Fruit fly (Drosophila melanogaster) whole organism, prepupa: ENCODE results near the gene hry.

ENCODE experiments used
- Blimp-1 ChIP-seq: fragments of 200-800 bp; sonication (Bioruptor generic); optimal IDR thresholded peaks from 3 replicates; lab custom pipeline; 2017; ENCODE audit warnings: missing biosample characterization, missing genetic modification characterization, mild to moderate bottlenecking, moderate library complexity, missing genetic modification reagents
- CG10631 ChIP-seq: fragments of 200-800 bp; sonication (Bioruptor generic); optimal IDR thresholded peaks from 2 replicates; lab custom pipeline; 2016; ENCODE audit warnings: missing biosample characterization, missing genetic modification characterization
- CG11294 ChIP-seq: fragments of 200-800 bp; sonication (Bioruptor generic); IDR thresholded peaks from 2 replicates; pipeline ENCODE4 v1.3.6; 2022; ENCODE audit warnings: missing biosample characterization, missing genetic modification characterization
- CG1621 ChIP-seq: fragments of 200-800 bp; sonication (Bioruptor generic); optimal IDR thresholded peaks from 3 replicates; lab custom pipeline; 2018; ENCODE audit warnings: missing biosample characterization, mild to moderate bottlenecking, missing genetic modification characterization
- CG16779 ChIP-seq: fragments of 200-800 bp; sonication (Bioruptor generic); optimal IDR thresholded peaks from 3 replicates; lab custom pipeline; 2017; ENCODE audit warnings: missing biosample characterization, mild to moderate bottlenecking, missing genetic modification characterization
- CG32006 ChIP-seq: fragments of 200-800 bp; sonication (Bioruptor generic); optimal IDR thresholded peaks from 3 replicates; lab custom pipeline; 2017; ENCODE audit warnings: missing biosample characterization, mild to moderate bottlenecking, missing genetic modification characterization
- CG34406 ChIP-seq: fragments of 200-800 bp; sonication (Bioruptor generic); optimal IDR thresholded peaks from 3 replicates; lab custom pipeline; 2016; ENCODE audit warnings: missing biosample characterization, missing genetic modification characterization
- CG4318 ChIP-seq: fragments of 200-800 bp; sonication (Bioruptor generic); optimal IDR thresholded peaks from 3 replicates; lab custom pipeline; 2017; ENCODE audit warnings: missing biosample characterization, mild to moderate bottlenecking, missing genetic modification characterization
- CG6163 ChIP-seq: fragments of 200-800 bp; sonication (Bioruptor generic); IDR thresholded peaks from 3 replicates; pipeline ENCODE4 v1.3.6; 2022; ENCODE audit warnings: missing biosample characterization, missing genetic modification characterization
- CG6276 ChIP-seq: fragments of 200-800 bp; sonication (Bioruptor generic); optimal IDR thresholded peaks from 2 replicates; lab custom pipeline; 2017; ENCODE audit warnings: missing biosample characterization, mild to moderate bottlenecking, missing genetic modification characterization
- CG6792 ChIP-seq: fragments of 200-800 bp; sonication (Bioruptor generic); optimal IDR thresholded peaks from 3 replicates; lab custom pipeline; 2016; ENCODE audit warnings: missing biosample characterization, missing genetic modification characterization
- CG7368 ChIP-seq: fragments of 200-800 bp; sonication (Bioruptor generic); optimal IDR thresholded peaks from 3 replicates; lab custom pipeline; 2016; ENCODE audit warnings: missing biosample characterization, missing genetic modification characterization
- CG8119 ChIP-seq: fragments of 200-800 bp; sonication (Bioruptor generic); IDR thresholded peaks from 3 replicates; pipeline ENCODE4 v1.3.6; 2022; ENCODE audit warnings: missing biosample characterization, missing genetic modification characterization
- CG8319 ChIP-seq: fragments of 200-800 bp; sonication (Bioruptor generic); optimal IDR thresholded peaks from 3 replicates; lab custom pipeline; 2016; ENCODE audit warnings: missing biosample characterization, missing genetic modification characterization
- CG9139 ChIP-seq: fragments of 200-800 bp; sonication (Bioruptor generic); optimal IDR thresholded peaks from 3 replicates; lab custom pipeline; 2017; ENCODE audit warnings: missing biosample characterization, mild to moderate bottlenecking, missing genetic modification characterization
- Eip75B ChIP-seq: fragments of 200-800 bp; sonication (Bioruptor generic); optimal IDR thresholded peaks from 3 replicates; lab custom pipeline; 2016; ENCODE audit warnings: missing biosample characterization, missing genetic modification characterization
- Eip93F ChIP-seq: fragments of 200-800 bp; sonication (Bioruptor generic); optimal IDR thresholded peaks from 2 replicates; lab custom pipeline; 2016; ENCODE audit warnings: missing biosample characterization, mild to moderate bottlenecking, missing genetic modification characterization
- Ets96B ChIP-seq: fragments of 200-800 bp; optimal IDR thresholded peaks from 2 replicates; lab custom pipeline; 2019; ENCODE audit warnings: missing biosample characterization, mild to moderate bottlenecking, missing genetic modification characterization, moderate library complexity
- Hr38 ChIP-seq: sonication (Bioruptor generic); optimal IDR thresholded peaks from 2 replicates; lab custom pipeline; 2016; ENCODE audit warnings: missing biosample characterization, missing genetic modification characterization
- Hr39 ChIP-seq: fragments of 200-800 bp; sonication (Bioruptor generic); optimal IDR thresholded peaks from 2 replicates; lab custom pipeline; 2016; ENCODE audit warnings: missing biosample characterization, missing genetic modification characterization
- Hr4 ChIP-seq: fragments of 200-800 bp; sonication (Bioruptor generic); optimal IDR thresholded peaks from 3 replicates; lab custom pipeline; 2016; ENCODE audit warnings: missing biosample characterization, missing genetic modification characterization
- Lpt ChIP-seq: fragments of 200-800 bp; sonication (Bioruptor generic); optimal IDR thresholded peaks from 3 replicates; lab custom pipeline; 2016; ENCODE audit warnings: missing biosample characterization, missing genetic modification characterization
- OdsH ChIP-seq: fragments of 200-800 bp; sonication (Bioruptor generic); optimal IDR thresholded peaks from 3 replicates; lab custom pipeline; 2016; ENCODE audit warnings: missing biosample characterization, missing genetic modification characterization
- Sox14 ChIP-seq: fragments of 200-800 bp; sonication (Bioruptor generic); optimal IDR thresholded peaks from 3 replicates; lab custom pipeline; 2016; ENCODE audit warnings: missing biosample characterization, missing genetic modification characterization
- Sox15 ChIP-seq: fragments of 200-800 bp; sonication (Bioruptor generic); optimal IDR thresholded peaks from 3 replicates; lab custom pipeline; 2016; ENCODE audit warnings: missing biosample characterization, missing genetic modification characterization
- acj6 ChIP-seq: fragments of 200-800 bp; sonication (Bioruptor generic); optimal IDR thresholded peaks from 3 replicates; lab custom pipeline; 2016; ENCODE audit warnings: missing biosample characterization, missing genetic modification characterization
- cyc ChIP-seq: fragments of 200-800 bp; sonication (Bioruptor generic); optimal IDR thresholded peaks from 3 replicates; lab custom pipeline; 2016; ENCODE audit warnings: missing biosample characterization, missing genetic modification characterization
- dsx ChIP-seq: fragments of 200-800 bp; optimal IDR thresholded peaks from 3 replicates; lab custom pipeline; 2019; ENCODE audit warnings: missing biosample characterization, mild to moderate bottlenecking, missing genetic modification characterization, moderate library complexity; ENCODE audit not compliant: poor library complexity, severe bottlenecking
- eg ChIP-seq: fragments of 200-800 bp; sonication (Bioruptor generic); IDR thresholded peaks from 3 replicates; pipeline ENCODE4 v1.3.6; 2022; ENCODE audit warnings: missing biosample characterization, missing genetic modification characterization
- esn ChIP-seq: fragments of 200-800 bp; sonication (Bioruptor generic); optimal IDR thresholded peaks from 2 replicates; lab custom pipeline; 2016; ENCODE audit warnings: missing biosample characterization, mild to moderate bottlenecking, missing genetic modification characterization, moderate library complexity
- fd59A ChIP-seq: fragments of 200-800 bp; sonication (Bioruptor generic); optimal IDR thresholded peaks from 2 replicates; lab custom pipeline; 2017; ENCODE audit warnings: missing biosample characterization, mild to moderate bottlenecking, missing genetic modification characterization, missing genetic modification reagents
- lz ChIP-seq: fragments of 200-800 bp; sonication (Bioruptor generic); optimal IDR thresholded peaks from 3 replicates; lab custom pipeline; 2016; ENCODE audit warnings: missing biosample characterization, missing genetic modification characterization
- net ChIP-seq: fragments of 200-800 bp; sonication (Bioruptor generic); optimal IDR thresholded peaks from 3 replicates; lab custom pipeline; 2016; ENCODE audit warnings: missing biosample characterization, missing genetic modification characterization
- pdm3 ChIP-seq: fragments of 200-800 bp; sonication (Bioruptor generic); optimal IDR thresholded peaks from 3 replicates; lab custom pipeline; 2016; ENCODE audit warnings: missing biosample characterization, missing genetic modification characterization
- salr ChIP-seq, 2 experiments: fragments of 200-800 bp; sonication (Bioruptor generic); optimal IDR thresholded peaks; 3 replicates each; lab custom pipeline; 2016 to 2018; ENCODE audit warnings: missing biosample characterization in 2 of 2, missing genetic modification characterization in 2 of 2, mild to moderate bottlenecking in 1 of 2
- ss ChIP-seq, 2 experiments: fragments of 200-800 bp; sonication (Bioruptor generic); optimal IDR thresholded peaks; 2 replicates in 1 of 2; 3 replicates in 1 of 2; lab custom pipeline; 2017 to 2018; ENCODE audit warnings: mild to moderate bottlenecking in 2 of 2, missing biosample characterization in 2 of 2, missing genetic modification characterization in 2 of 2, moderate library complexity in 1 of 2
- topi ChIP-seq: fragments of 200-800 bp; sonication (Bioruptor generic); optimal IDR thresholded peaks from 3 replicates; lab custom pipeline; 2016; ENCODE audit warnings: missing biosample characterization, missing genetic modification characterization
- vri ChIP-seq: fragments of 200-800 bp; sonication (Bioruptor generic); optimal IDR thresholded peaks from 3 replicates; lab custom pipeline; 2016; ENCODE audit warnings: missing biosample characterization, mild to moderate bottlenecking, missing genetic modification characterization

The hry gene

DNA sequence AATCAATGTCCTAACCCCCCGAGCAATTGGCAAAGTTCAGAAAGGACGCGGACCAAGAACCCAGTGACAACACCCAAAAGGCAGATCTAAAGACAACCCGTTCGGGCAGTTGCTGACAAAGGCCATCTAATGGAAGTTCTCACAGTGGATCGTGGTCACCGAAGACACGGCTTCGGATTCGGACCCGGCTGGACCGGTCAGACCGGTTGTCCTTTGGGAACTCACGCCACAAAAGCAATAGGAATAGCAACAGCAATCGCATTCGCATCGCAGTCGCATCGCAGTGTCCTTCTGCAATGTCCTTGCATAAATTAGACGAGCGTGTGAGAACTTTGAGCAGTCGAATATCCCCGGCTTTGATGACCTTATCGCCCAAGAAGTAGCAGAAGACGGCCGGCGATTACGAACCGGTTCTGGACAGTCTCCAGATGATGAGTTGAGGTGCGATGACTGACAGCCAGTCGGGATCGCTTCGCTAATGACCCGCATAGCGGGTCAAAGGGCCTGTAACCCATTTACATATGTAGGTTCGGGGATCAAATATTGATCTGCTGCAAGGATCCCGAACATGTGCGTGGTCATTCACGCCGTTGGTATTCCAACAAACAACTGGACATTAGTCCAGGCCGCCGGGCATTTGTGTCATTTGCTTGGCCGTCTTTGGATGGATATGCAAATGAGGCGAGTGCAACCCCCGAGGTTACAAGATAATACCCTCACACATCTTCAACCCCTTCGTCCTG, 31.6 kb upstream of the hry start:
- TF ChIP-seq salr (GFP tag; optimal IDR thresholded peaks at IDR 0.05; lab: Kevin White, UChicago) (no peak), acj6 (GFP tag; lab: Kevin White, UChicago) (no peak), Blimp-1 (no peak), CG11294 (GFP tag; lab: Robert Waterston, UW) (no peak), pdm3 (GFP tag; lab: Kevin White, UChicago) (no peak), CG6792 (GFP tag; lab: Kevin White, UChicago) (no peak), Lpt (GFP tag; lab: Kevin White, UChicago) (no peak), net (GFP tag; lab: Kevin White, UChicago) (no peak), CG7368 (GFP tag; lab: Kevin White, UChicago) (no peak), OdsH (GFP tag; lab: Kevin White, UChicago) (no peak), CG4318 (GFP tag; lab: Kevin White, UChicago) (no peak), CG10631 (GFP tag; lab: Kevin White, UChicago) (no peak), Hr39 (GFP tag; lab: Kevin White, UChicago) (no peak), Eip93F (GFP tag; lab: Kevin White, UChicago) (no peak), lz (GFP tag; lab: Kevin White, UChicago) (no peak), CG34406 (no peak), Ets96B (tag; lab: Kevin White, UChicago) (no peak), Sox15 (no peak), CG6276 (GFP tag; lab: Kevin White, UChicago) (no peak), CG8319 (no peak)

DNA sequence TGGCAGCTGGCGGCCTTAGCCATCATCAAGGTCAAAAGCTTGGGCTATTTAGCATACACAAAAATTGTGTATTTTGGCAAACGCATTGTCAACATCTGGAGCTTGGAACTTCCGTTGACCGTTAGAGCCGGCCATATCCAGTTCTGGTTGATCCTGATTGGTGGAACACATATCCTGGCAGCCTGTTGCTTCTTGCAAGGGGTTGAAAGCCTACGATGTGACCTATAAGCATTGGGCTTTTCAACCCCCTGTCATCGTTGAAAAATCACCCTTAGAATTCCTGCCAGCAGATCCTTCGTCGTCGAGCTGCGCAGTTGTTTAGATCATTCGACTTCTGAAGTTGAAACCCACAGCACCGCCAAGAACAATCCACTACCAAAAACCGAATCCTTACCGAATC, 28.7 kb upstream of the hry start, which contains the start of the genes CG13305 and Pex7:
Gene CG13305 (minus strand): TSS at position 2 of the 400 bp plus-strand sequence.
Gene Pex7 (plus strand): TSS at position 325 of the 400 bp plus-strand sequence.
- TF ChIP-seq Hr38 (GFP tag; lab: Kevin White, UChicago) (no peak), CG6163 (no peak), CG32006 (GFP tag; lab: Kevin White, UChicago) (no peak), CG9139 (GFP tag; lab: Kevin White, UChicago) (no peak), Eip75B (no peak), cyc (GFP tag; lab: Kevin White, UChicago) (no peak), Sox14 (GFP tag; lab: Kevin White, UChicago) (no peak), Ets96B (tag; lab: Kevin White, UChicago) (no peak), CG8119 (no peak), lz (GFP tag; lab: Kevin White, UChicago) (no peak), topi (no peak), eg (GFP tag; lab: Robert Waterston, UW) (no peak), fd59A (no peak), CG1621 (tag; lab: Kevin White, UChicago) (no peak)

DNA sequence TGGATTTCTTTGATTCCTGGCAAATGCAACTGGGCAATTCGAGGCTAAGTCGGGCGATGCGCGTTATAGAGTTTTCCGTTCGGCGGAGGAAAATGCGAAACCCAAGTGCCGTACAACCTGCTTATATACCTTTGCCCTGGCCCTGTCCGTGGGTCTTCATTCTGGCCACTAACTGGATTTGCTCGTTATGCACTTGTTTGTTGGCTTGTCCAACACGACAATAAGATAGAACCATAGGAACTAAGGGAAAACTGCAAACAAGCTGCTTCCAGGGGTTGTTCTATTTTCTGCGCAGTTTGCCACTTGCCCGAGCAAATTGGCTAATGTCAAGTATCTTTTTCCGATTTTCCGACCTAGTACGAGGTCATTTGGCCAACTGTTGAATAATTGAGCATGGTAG, 26.7 kb upstream of the hry start, which contains the start of gene Arr2:
Gene Arr2 (minus strand): TSS at position 101 of the 400 bp plus-strand sequence.
- TF ChIP-seq esn (GFP tag; lab: Kevin White, UChicago) (no peak), CG16779 (no peak), Ets96B (tag; lab: Kevin White, UChicago) (no peak), Eip75B (no peak), Hr39 (GFP tag; lab: Kevin White, UChicago) (no peak), Lpt (GFP tag; lab: Kevin White, UChicago) (no peak), Sox14 (GFP tag; lab: Kevin White, UChicago) (no peak), dsx (GFP tag; lab: Kevin White, UChicago) (no peak), CG6276 (GFP tag; lab: Kevin White, UChicago) (no peak), Eip93F (GFP tag; lab: Kevin White, UChicago) (no peak), Hr4 (GFP tag; lab: Kevin White, UChicago) (no peak), Sox15 (no peak), lz (GFP tag; lab: Kevin White, UChicago) (no peak), cyc (GFP tag; lab: Kevin White, UChicago) (no peak), fd59A (no peak), vri (no peak), CG10631 (GFP tag; lab: Kevin White, UChicago) (no peak), ss (GFP tag; optimal IDR thresholded peaks at IDR 0.05; lab: Kevin White, UChicago) (no peak)
